Fruit fly (Drosophila melanogaster): ENCODE data around the gene CG3744.

Gene CG3744

DNA sequence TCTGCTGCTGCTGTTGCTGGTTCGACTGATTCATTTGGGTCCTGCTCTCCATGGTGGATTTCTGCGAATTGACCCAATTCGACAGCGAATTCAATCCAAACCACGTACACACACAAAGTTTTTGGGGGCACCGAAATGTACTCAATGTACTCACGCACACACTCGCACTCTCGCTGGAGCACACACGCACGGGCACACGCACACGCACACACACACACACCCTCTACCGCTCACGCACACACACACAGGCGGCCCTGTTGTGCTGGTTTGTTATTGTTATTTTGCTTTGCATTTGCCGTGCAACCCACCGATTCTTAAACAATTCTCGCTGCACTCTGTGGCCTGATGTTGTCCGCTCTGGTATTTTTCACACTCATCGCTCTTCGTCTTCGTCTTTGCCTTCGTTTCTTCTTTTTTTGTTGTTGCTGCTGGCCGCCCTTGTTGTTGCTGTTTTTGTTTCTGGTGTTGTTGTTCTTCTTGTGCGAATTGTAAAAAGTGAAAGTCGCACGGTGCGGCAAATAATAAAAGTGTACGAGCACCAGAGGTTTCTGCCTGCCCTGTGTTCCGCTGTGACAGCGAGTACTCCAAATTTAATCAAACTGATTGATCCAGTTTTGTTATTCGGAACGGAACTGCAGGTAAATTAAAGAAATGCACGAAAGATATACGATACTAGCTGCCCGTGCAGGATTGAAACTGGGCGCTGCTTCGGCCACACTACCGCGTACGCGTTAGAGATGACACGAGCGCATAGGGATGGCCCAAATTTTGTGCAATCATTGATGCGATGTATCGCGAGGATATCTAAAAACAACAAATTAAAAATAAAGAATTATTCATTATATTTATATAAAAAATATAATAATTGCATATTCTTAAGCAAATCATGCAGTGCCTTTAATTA lies at the start of gene CG3744 (continued):
- TF ChIP-seq CG7963 (GFP tag; IDR thresholded peaks at IDR 0.05; ENCODE audit: partially characterized antibody): peak; percentile 93
- TF ChIP-seq CG32767 (GFP tag; IDR thresholded peaks at IDR 0.05): peak; percentile 85
- TF ChIP-seq chn (GFP tag; optimal IDR thresholded peaks at IDR 0.05): peak; percentile 73
- TF ChIP-seq ranshi (GFP tag; IDR thresholded peaks at IDR 0.05): peak; percentile 95
- peak; percentile 7 to 86 for TF ChIP-seq bsh (GFP tag; optimal IDR thresholded peaks at IDR 0.05)
- TF ChIP-seq kah (GFP tag; optimal IDR thresholded peaks at IDR 0.05): no peak
- no peak for TF ChIP-seq CG5180 (GFP tag; optimal IDR thresholded peaks at IDR 0.05)
- peak; percentile 87 for TF ChIP-seq esg (GFP tag; conservative IDR thresholded peaks at IDR 0.05)
- TF ChIP-seq disco-r (GFP tag; optimal IDR thresholded peaks at IDR 0.05): no peak
- TF ChIP-seq ems (GFP tag; optimal IDR thresholded peaks at IDR 0.05): peak; percentile 85
- TF ChIP-seq CG9797 (GFP tag; optimal IDR thresholded peaks at IDR 0.05): peak; percentile 80
- peak; percentile 90 for TF ChIP-seq CG15269 (tag; optimal IDR thresholded peaks at IDR 0.05)
- TF ChIP-seq Bteb2 (GFP tag; optimal IDR thresholded peaks at IDR 0.05): peak; percentile 48
- TF ChIP-seq CG4424 (GFP tag; optimal IDR thresholded peaks at IDR 0.05): peak; percentile 88
- no peak for TF ChIP-seq CG31365 (tag; optimal IDR thresholded peaks at IDR 0.05)
- TF ChIP-seq chif (GFP tag; optimal IDR thresholded peaks at IDR 0.05): peak; percentile 40 to 59
- TF ChIP-seq CG14965 (GFP tag; optimal IDR thresholded peaks at IDR 0.05; ENCODE audit: borderline replicate concordance): no peak
- peak; percentile 79 for TF ChIP-seq lbe (GFP tag; optimal IDR thresholded peaks at IDR 0.05)
- no peak for TF ChIP-seq Dp (GFP tag; optimal IDR thresholded peaks at IDR 0.05)
- TF ChIP-seq CG11723 (GFP tag; optimal IDR thresholded peaks at IDR 0.05): peak; percentile 77
- TF ChIP-seq row (GFP tag; IDR thresholded peaks at IDR 0.05): peak; percentile 98
- TF ChIP-seq Hmr (GFP tag; optimal IDR thresholded peaks at IDR 0.05): peak; percentile 95
- TF ChIP-seq pzg (GFP tag; optimal IDR thresholded peaks at IDR 0.05): peak; percentile 57
- peak; percentile 77 for TF ChIP-seq CG12104 (GFP tag; optimal IDR thresholded peaks at IDR 0.05)
- TF ChIP-seq sob (GFP tag; IDR thresholded peaks at IDR 0.05): peak; percentile 96
- peak; percentile 86 for TF ChIP-seq Chrac-16 (GFP tag; optimal IDR thresholded peaks at IDR 0.05)
- peak; percentile 88 for TF ChIP-seq Ssrp (tag; optimal IDR thresholded peaks at IDR 0.05)
- peak; percentile 99 for TF ChIP-seq slbo (GFP tag; IDR thresholded peaks at IDR 0.05)
- TF ChIP-seq CG3407 (GFP tag; optimal IDR thresholded peaks at IDR 0.05): peak; percentile 78
- TF ChIP-seq CG1602 (GFP tag; optimal IDR thresholded peaks at IDR 0.05): peak; percentile 90
- peak; percentile 41 for TF ChIP-seq CG9876 (GFP tag; optimal IDR thresholded peaks at IDR 0.05)
- TF ChIP-seq CTCF (GFP tag; optimal IDR thresholded peaks at IDR 0.05): no peak
- peak; percentile 74 for TF ChIP-seq CG2875 (GFP tag; optimal IDR thresholded peaks at IDR 0.05)
- peak; percentile 89 for TF ChIP-seq Nf-YA (GFP tag; IDR thresholded peaks at IDR 0.05)
- TF ChIP-seq chm (GFP tag; IDR thresholded peaks at IDR 0.05): peak; percentile 93
- TF ChIP-seq bab2 (GFP tag; optimal IDR thresholded peaks at IDR 0.05): peak; percentile 75
- no peak for TF ChIP-seq nau (GFP tag; optimal IDR thresholded peaks at IDR 0.05)
- peak; percentile 93 for TF ChIP-seq CG7372 (GFP tag; IDR thresholded peaks at IDR 0.05)
- peak; percentile 77; the same call in 1 of the 2 replicates for TF ChIP-seq Oaz (GFP tag; IDR thresholded peaks at IDR 0.05)
- peak; percentile 87 for TF ChIP-seq CG31224 (GFP tag; IDR thresholded peaks at IDR 0.05)
- TF ChIP-seq CG11456 (GFP tag; IDR thresholded peaks at IDR 0.05): peak; percentile 98
- TF ChIP-seq CG13894 (tag; optimal IDR thresholded peaks at IDR 0.05): peak; percentile 90
- TF ChIP-seq wdn (GFP tag; IDR thresholded peaks at IDR 0.05): peak; percentile 94
- TF ChIP-seq CG32532 (GFP tag; IDR thresholded peaks at IDR 0.05): peak; percentile 97
- TF ChIP-seq CG14441 (GFP tag; IDR thresholded peaks at IDR 0.05): peak; percentile 94
- TF ChIP-seq YL-1 (GFP tag; optimal IDR thresholded peaks at IDR 0.05): peak; percentile 50
- TF ChIP-seq Hsf (GFP tag; optimal IDR thresholded peaks at IDR 0.05): peak; percentile 86
- TF ChIP-seq Asciz (GFP tag; optimal IDR thresholded peaks at IDR 0.05): no peak
- peak; percentile 83 for TF ChIP-seq CG16779 (GFP tag; IDR thresholded peaks at IDR 0.05)
- TF ChIP-seq sens-2 (GFP tag; IDR thresholded peaks at IDR 0.05): peak; percentile 90

Data from whole organism, embryonic.